Worm (Caenorhabditis elegans): ENCODE measurements around the gene C46A5.4.

C46A5.4 gene

ce11 chrIV:7764319-7764718, 7.2 kb upstream of the C46A5.4 start:
- TF ChIP-seq pha-4 (tag; optimal IDR thresholded peaks at IDR 0.05) (no peak), ets-4 (tag; optimal IDR thresholded peaks at IDR 0.05) (no peak)

- TF ChIP-seq tbx-7 (tag; optimal IDR thresholded peaks at IDR 0.05) (no peak), C38D4.7 (GFP tag; optimal IDR thresholded peaks at IDR 0.05) (no peak), ceh-24 (tag; optimal IDR thresholded peaks at IDR 0.05) (no peak), eyg-1 (tag; optimal IDR thresholded peaks at IDR 0.05) (no peak), nfya-1 (tag; optimal IDR thresholded peaks at IDR 0.05) (no peak), ceh-45 (GFP tag; IDR thresholded peaks at IDR 0.05) (no peak), fax-1 (tag; optimal IDR thresholded peaks at IDR 0.05) (no peak), dmd-4 (tag; optimal IDR thresholded peaks at IDR 0.05; ENCODE audit: borderline replicate concordance) (no peak), Y22D7AL.16 (tag; optimal IDR thresholded peaks at IDR 0.05) (no peak), unc-55 (GFP tag; optimal IDR thresholded peaks at IDR 0.05) (no peak), ceh-19 (GFP tag; optimal IDR thresholded peaks at IDR 0.05) (no peak), ama-1 (optimal IDR thresholded peaks at IDR 0.05) (no peak), pha-4 (tag; optimal IDR thresholded peaks at IDR 0.05) (no peak), nhr-232 (tag; optimal IDR thresholded peaks at IDR 0.05) (no peak), sox-4 (tag; optimal IDR thresholded peaks at IDR 0.05) (no peak), madf-2 (tag; optimal IDR thresholded peaks at IDR 0.05) (no peak)
Measured at ce11 chrIV:7763748-7764147, 6.6 kb upstream of the C46A5.4 start, which contains the start of the genes C46A5.6 and C46A5.1. C46A5.6 (minus strand) TSS chrIV:7763848. C46A5.1 (plus strand) TSS chrIV:7763931.

ce11 chrIV:7760117-7760516, 3.0 kb upstream of the C46A5.4 start, which contains the start of gene del-7:
del-7 (plus strand) TSS chrIV:7760417.
- TF ChIP-seq K02D7.2 (tag; optimal IDR thresholded peaks at IDR 0.05), result no peak
- TF ChIP-seq zip-5 (tag; optimal IDR thresholded peaks at IDR 0.05), result no peak
- no peak for TF ChIP-seq pha-2 (tag; optimal IDR thresholded peaks at IDR 0.05)
- TF ChIP-seq ama-1 (optimal IDR thresholded peaks at IDR 0.05), result no peak
- TF ChIP-seq ref-2 (tag; optimal IDR thresholded peaks at IDR 0.05), result no peak
- TF ChIP-seq rnt-1 (tag; optimal IDR thresholded peaks at IDR 0.05), result no peak
- no peak for TF ChIP-seq unc-86 (tag; optimal IDR thresholded peaks at IDR 0.05)
- TF ChIP-seq ceh-22 (tag; optimal IDR thresholded peaks at IDR 0.05), result no peak
- no peak for TF ChIP-seq fkh-10 (GFP tag; optimal IDR thresholded peaks at IDR 0.05)
- TF ChIP-seq fkh-6 (tag; optimal IDR thresholded peaks at IDR 0.05), result no peak
- no peak for TF ChIP-seq Y22D7AL.16 (tag; optimal IDR thresholded peaks at IDR 0.05)
- TF ChIP-seq dmd-4 (tag; optimal IDR thresholded peaks at IDR 0.05; ENCODE audit: borderline replicate concordance), result no peak
- TF ChIP-seq gmeb-2 (tag; optimal IDR thresholded peaks at IDR 0.05), result no peak
- TF ChIP-seq K09A11.1 (tag; optimal IDR thresholded peaks at IDR 0.05; ENCODE audit: insufficient read depth), result no peak
- no peak for TF ChIP-seq C08G9.2 (tag; optimal IDR thresholded peaks at IDR 0.05)
- TF ChIP-seq sdc-2 (tag; optimal IDR thresholded peaks at IDR 0.05), result no peak

- TF ChIP-seq sdc-2 (tag; optimal IDR thresholded peaks at IDR 0.05) (no peak), pros-1 (tag; optimal IDR thresholded peaks at IDR 0.05) (no peak), dmd-4 (tag; optimal IDR thresholded peaks at IDR 0.05; ENCODE audit: borderline replicate concordance) (no peak), ceh-24 (tag; optimal IDR thresholded peaks at IDR 0.05) (no peak), odd-2 (tag; optimal IDR thresholded peaks at IDR 0.05) (no peak), ceh-45 (GFP tag; IDR thresholded peaks at IDR 0.05) (no peak), C38D4.7 (GFP tag; optimal IDR thresholded peaks at IDR 0.05) (no peak), ceh-9 (tag; optimal IDR thresholded peaks at IDR 0.05) (no peak), sox-2 (GFP tag; IDR thresholded peaks at IDR 0.05) (no peak), nfya-1 (tag; optimal IDR thresholded peaks at IDR 0.05) (no peak), K09A11.1 (tag; optimal IDR thresholded peaks at IDR 0.05; ENCODE audit: insufficient read depth) (no peak), F13H6.1 (tag; optimal IDR thresholded peaks at IDR 0.05) (no peak), che-1 (tag; optimal IDR thresholded peaks at IDR 0.05) (no peak), tbx-2 (tag; optimal IDR thresholded peaks at IDR 0.05) (no peak), pha-2 (tag; optimal IDR thresholded peaks at IDR 0.05) (no peak), ceh-6 (GFP tag; optimal IDR thresholded peaks at IDR 0.05) (no peak)
Measured at ce11 chrIV:7759527-7759926, 2.4 kb upstream of the C46A5.4 start, which contains the start of gene dsb-3. dsb-3 (minus strand) TSS chrIV:7759627.
